Worm (Caenorhabditis elegans): ENCODE measurements around the gene T21D9.2.

DNA sequence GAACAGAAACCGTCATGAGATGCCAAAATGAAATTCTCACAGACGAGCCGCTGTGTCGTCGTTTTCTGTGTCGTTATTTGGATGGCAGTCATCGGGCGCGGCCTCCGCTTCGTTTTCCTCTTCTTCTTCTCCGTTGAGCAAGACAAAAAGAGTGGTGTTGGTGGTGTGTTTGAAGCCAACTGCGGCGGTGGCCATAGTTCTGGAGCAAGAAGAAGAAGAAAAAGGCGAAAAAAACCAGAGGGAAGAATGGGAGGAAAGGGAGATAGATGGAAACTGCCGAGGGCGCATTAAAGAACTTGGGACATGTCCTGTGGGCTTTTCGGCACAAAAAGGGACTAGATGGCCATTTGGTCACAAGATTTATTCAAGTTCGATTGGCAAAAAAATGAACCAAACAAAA lies 34.9 kb upstream of the T21D9.2 start, which contains the start of gene F53B1.9:
- TF ChIP-seq drap-1 (GFP tag; optimal IDR thresholded peaks at IDR 0.05) (no peak), nhr-237 (tag; optimal IDR thresholded peaks at IDR 0.05) (no peak), unc-62 (GFP tag; optimal IDR thresholded peaks at IDR 0.05) (no peak), nhr-12 (tag; optimal IDR thresholded peaks at IDR 0.05) (no peak), mep-1 (tag; optimal IDR thresholded peaks at IDR 0.05) (no peak), snpc-4 (tag; optimal IDR thresholded peaks at IDR 0.05) (no peak), lin-13 (tag; optimal IDR thresholded peaks at IDR 0.05) (no peak), lsy-2 (tag; optimal IDR thresholded peaks at IDR 0.05) (no peak), ztf-11 (tag; optimal IDR thresholded peaks at IDR 0.05) (no peak), sptf-1 (tag; optimal IDR thresholded peaks at IDR 0.05) (no peak)

Measured in whole organism, mixed stage, embryonic.